Fruit fly (Drosophila melanogaster) whole organism, adult: Measurements from ENCODE around the gene Ugt37A3.

Experiments used
- CG11617 ChIP-seq: fragments of 200-800 bp; sonication (Bioruptor generic); optimal IDR thresholded peaks from 2 replicates; lab custom pipeline; 2017; ENCODE audit warnings: mild to moderate bottlenecking, missing biosample characterization, missing genetic modification reagents, missing genetic modification characterization
- CG12768 ChIP-seq: fragments of 200-800 bp; sonication (Bioruptor generic); optimal IDR thresholded peaks from 2 replicates; lab custom pipeline; 2017; ENCODE audit warnings: missing biosample characterization, missing genetic modification characterization, mild to moderate bottlenecking, moderate library complexity, missing genetic modification reagents
- CG14711 ChIP-seq: fragments of 200-800 bp; sonication (Bioruptor generic); optimal IDR thresholded peaks from 2 replicates; lab custom pipeline; 2018; ENCODE audit warnings: missing biosample characterization, mild to moderate bottlenecking, missing genetic modification characterization, moderate library complexity
- CG1620 ChIP-seq: fragments of 200-800 bp; sonication (Bioruptor generic); optimal IDR thresholded peaks from 2 replicates; lab custom pipeline; 2016; ENCODE audit warnings: missing biosample characterization, missing genetic modification characterization
- CG33017 ChIP-seq: fragments of 200-800 bp; sonication (Bioruptor generic); optimal IDR thresholded peaks from 2 replicates; lab custom pipeline; 2018; ENCODE audit warnings: missing biosample characterization, mild to moderate bottlenecking, missing genetic modification characterization, moderate library complexity
- CG5204 ChIP-seq: fragments of 200-800 bp; sonication (Bioruptor generic); optimal IDR thresholded peaks from 2 replicates; lab custom pipeline; 2016; ENCODE audit warnings: missing biosample characterization, missing genetic modification characterization
- CG7045 ChIP-seq: fragments of 200-800 bp; sonication (Bioruptor generic); optimal IDR thresholded peaks from 2 replicates; lab custom pipeline; 2017; ENCODE audit warnings: missing biosample characterization, mild to moderate bottlenecking, missing genetic modification characterization
- CG7101 ChIP-seq: fragments of 200-800 bp; sonication (Bioruptor generic); optimal IDR thresholded peaks from 2 replicates; lab custom pipeline; 2018; ENCODE audit warnings: missing biosample characterization, mild to moderate bottlenecking, missing genetic modification characterization, moderate library complexity
- Clk ChIP-seq: fragments of 200-800 bp; sonication (Bioruptor generic); optimal IDR thresholded peaks from 2 replicates; lab custom pipeline; 2017; ENCODE audit warnings: missing biosample characterization, missing genetic modification characterization
- Crg-1 ChIP-seq: fragments of 200-800 bp; sonication (Bioruptor generic); optimal IDR thresholded peaks from 2 replicates; lab custom pipeline; 2016; ENCODE audit warnings: missing biosample characterization, missing genetic modification characterization
- Hr96 ChIP-seq: fragments of 200-800 bp; sonication (Bioruptor generic); optimal IDR thresholded peaks from 2 replicates; lab custom pipeline; 2016; ENCODE audit warnings: missing biosample characterization, missing genetic modification characterization
- Mnt ChIP-seq: fragments of 200-800 bp; sonication (Bioruptor generic); optimal IDR thresholded peaks from 2 replicates; lab custom pipeline; 2016; ENCODE audit warnings: missing biosample characterization, mild to moderate bottlenecking, missing genetic modification characterization
- bab1 ChIP-seq: fragments of 200-800 bp; sonication (Bioruptor generic); optimal IDR thresholded peaks from 3 replicates; lab custom pipeline; 2019; ENCODE audit warnings: missing biosample characterization, mild to moderate bottlenecking, missing genetic modification characterization, moderate library complexity
- cic ChIP-seq: fragments of 200-800 bp; sonication (Bioruptor generic); optimal IDR thresholded peaks from 2 replicates; lab custom pipeline; 2017; ENCODE audit warnings: missing biosample characterization, mild to moderate bottlenecking, missing genetic modification characterization, moderate library complexity
- cnc ChIP-seq, 2 experiments: fragments of >200 bp; optimal IDR thresholded peaks; 2 replicates each; lab custom pipeline; 2017
- kay ChIP-seq: fragments of 200-800 bp; sonication (Bioruptor generic); peaks from one replicate; lab custom pipeline; 2016; ENCODE audit warnings: missing biosample characterization, missing genetic modification characterization, borderline replicate concordance
- ovo ChIP-seq: fragments of 200-800 bp; sonication (Bioruptor generic); optimal IDR thresholded peaks from 2 replicates; lab custom pipeline; 2016; ENCODE audit warnings: missing biosample characterization, missing genetic modification characterization
- pad ChIP-seq: fragments of 200-800 bp; sonication (Bioruptor generic); optimal IDR thresholded peaks from 3 replicates; lab custom pipeline; 2017; ENCODE audit warnings: missing biosample characterization, missing genetic modification characterization, mild to moderate bottlenecking, moderate library complexity, missing genetic modification reagents
- tj ChIP-seq: fragments of 200-800 bp; sonication (Bioruptor generic); optimal IDR thresholded peaks from 3 replicates; lab custom pipeline; 2017; ENCODE audit warnings: missing biosample characterization, mild to moderate bottlenecking, missing genetic modification characterization, moderate library complexity
- toe ChIP-seq: fragments of 200-800 bp; sonication (Bioruptor generic); optimal IDR thresholded peaks from 2 replicates; lab custom pipeline; 2016; ENCODE audit warnings: missing biosample characterization, missing genetic modification characterization

Ugt37A3 gene

dm6 chr3R:12720344-12721200 is 22.9 kb downstream of the Ugt37A3 start:
- TF ChIP-seq Hr96: peak; percentile 14
- peak; percentile 23 for TF ChIP-seq CG5204 (GFP tag; lab: Kevin White, UChicago)
- no peak for TF ChIP-seq Clk (GFP tag; lab: Kevin White, UChicago)
- no peak for TF ChIP-seq CG7101
- no peak for TF ChIP-seq toe (GFP tag; lab: Kevin White, UChicago)
- peak; percentile 70 for TF ChIP-seq cic (GFP tag; lab: Kevin White, UChicago)
- TF ChIP-seq CG14711 (tag; lab: Kevin White, UChicago): no peak
- TF ChIP-seq pad (GFP tag; lab: Kevin White, UChicago): no peak
- TF ChIP-seq kay: peak; percentile 94
- peak; percentile 26 for TF ChIP-seq Mnt (GFP tag; lab: Kevin White, UChicago)
- no peak for TF ChIP-seq CG33017
- TF ChIP-seq cnc (optimal IDR thresholded peaks at IDR 0.05; lab: Kevin White, UChicago): no peak
- TF ChIP-seq ovo (GFP tag; lab: Kevin White, UChicago): no peak
- TF ChIP-seq bab1 (GFP tag; lab: Kevin White, UChicago): no peak

dm6 chr3R:12719627-12720343 is 23.7 kb downstream of the Ugt37A3 start:
- peak; percentile 21 for TF ChIP-seq toe (GFP tag; lab: Kevin White, UChicago)
- peak; percentile 54 for TF ChIP-seq tj (GFP tag; lab: Kevin White, UChicago)
- TF ChIP-seq bab1 (GFP tag; lab: Kevin White, UChicago): peak; percentile 48
- TF ChIP-seq CG5204 (GFP tag; lab: Kevin White, UChicago): no peak
- peak; percentile 5 for TF ChIP-seq pad (GFP tag; lab: Kevin White, UChicago)
- TF ChIP-seq ovo (GFP tag; lab: Kevin White, UChicago): peak; percentile 43
- TF ChIP-seq Mnt (GFP tag; lab: Kevin White, UChicago): peak; percentile 57
- peak; percentile 29 for TF ChIP-seq Hr96
- TF ChIP-seq CG7045 (GFP tag; lab: Kevin White, UChicago): peak; percentile 4
- TF ChIP-seq CG11617 (GFP tag; lab: Kevin White, UChicago): no peak
- TF ChIP-seq kay: peak; percentile 92
- peak; percentile 63 for TF ChIP-seq CG12768 (GFP tag; lab: Kevin White, UChicago)
- TF ChIP-seq Clk (GFP tag; lab: Kevin White, UChicago): no peak
- TF ChIP-seq cic (GFP tag; lab: Kevin White, UChicago): peak; percentile 86
- TF ChIP-seq CG14711 (tag; lab: Kevin White, UChicago): peak; percentile 48
- TF ChIP-seq cnc (optimal IDR thresholded peaks at IDR 0.05; lab: Kevin White, UChicago): no peak
- TF ChIP-seq CG7101: peak; percentile 53
- peak; percentile 71 for TF ChIP-seq CG33017
- TF ChIP-seq Crg-1 (GFP tag; lab: Kevin White, UChicago): peak; percentile 65
- peak; percentile 11 for TF ChIP-seq CG1620 (GFP tag; lab: Kevin White, UChicago)

- TF ChIP-seq CG14711 (tag; lab: Kevin White, UChicago) (no peak), pad (GFP tag; lab: Kevin White, UChicago) (no peak), cnc (optimal IDR thresholded peaks at IDR 0.05; lab: Kevin White, UChicago) (no peak), ovo (GFP tag; lab: Kevin White, UChicago) (no peak), CG7045 (GFP tag; lab: Kevin White, UChicago) (no peak), tj (GFP tag; lab: Kevin White, UChicago) (no peak), CG7101 (no peak), Clk (GFP tag; lab: Kevin White, UChicago) (no peak), Crg-1 (GFP tag; lab: Kevin White, UChicago) (no peak), CG1620 (GFP tag; lab: Kevin White, UChicago) (no peak), kay (no peak), toe (GFP tag; lab: Kevin White, UChicago) (no peak), bab1 (GFP tag; lab: Kevin White, UChicago) (no peak)
Observed at dm6 chr3R:12718536-12719033, 24.9 kb downstream of the Ugt37A3 start.

dm6 chr3R:12717588-12718535 is 25.6 kb downstream of the Ugt37A3 start:
- peak; percentile 14 for TF ChIP-seq CG7101
- TF ChIP-seq Mnt (GFP tag; lab: Kevin White, UChicago): no peak
- TF ChIP-seq Clk (GFP tag; lab: Kevin White, UChicago): no peak
- TF ChIP-seq CG11617 (GFP tag; lab: Kevin White, UChicago): peak; percentile 33
- TF ChIP-seq CG33017: peak; percentile 62
- TF ChIP-seq CG7045 (GFP tag; lab: Kevin White, UChicago): peak; percentile 52
- no peak for TF ChIP-seq cnc (optimal IDR thresholded peaks at IDR 0.05; lab: Kevin White, UChicago)
- peak; percentile 7 for TF ChIP-seq CG12768 (GFP tag; lab: Kevin White, UChicago)
- TF ChIP-seq toe (GFP tag; lab: Kevin White, UChicago): peak; percentile 51
- TF ChIP-seq cic (GFP tag; lab: Kevin White, UChicago): peak; percentile 88
- TF ChIP-seq CG14711 (tag; lab: Kevin White, UChicago): peak; percentile 43
- TF ChIP-seq tj (GFP tag; lab: Kevin White, UChicago): no peak
- peak; percentile 92 for TF ChIP-seq kay
